Fruit fly (Drosophila melanogaster): Measurements from ENCODE around the gene wkd.

wkd gene

DNA sequence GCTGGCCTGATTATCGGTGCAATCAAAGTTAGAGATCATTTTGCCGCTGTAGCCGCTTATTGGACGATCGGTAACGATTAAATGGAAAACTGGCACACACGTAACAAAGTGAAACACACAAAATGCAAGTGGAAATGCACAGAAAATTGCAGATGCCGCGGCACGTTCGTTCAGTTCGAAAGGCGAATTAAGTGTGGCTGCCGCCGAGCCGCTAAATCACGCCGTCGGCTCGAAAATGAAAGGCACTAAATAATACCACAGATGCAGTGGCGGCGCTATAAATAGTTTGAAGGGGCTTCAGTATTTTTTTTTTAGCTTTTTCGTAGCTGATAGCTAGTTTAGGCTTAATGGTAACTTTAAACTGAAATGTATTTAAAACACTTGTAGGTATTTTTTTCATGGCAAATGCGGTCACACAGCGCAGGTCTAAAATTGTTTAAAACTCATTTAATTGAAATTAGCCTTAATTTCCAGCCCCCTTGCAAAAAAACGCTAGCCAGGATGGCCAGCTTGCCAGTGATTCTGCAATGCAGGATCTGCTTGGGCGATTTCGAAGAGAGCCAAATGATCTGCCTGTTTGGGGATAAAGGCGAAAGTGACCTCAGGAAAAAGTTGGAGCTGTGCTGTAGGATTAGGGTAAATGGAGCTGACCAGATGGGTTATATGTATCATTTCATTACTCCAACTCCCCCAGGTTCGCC lies 38.5 kb downstream of the wkd start, which contains the start of the genes Jupiter and CG14710 (continued):
- TF ChIP-seq CG9797 (GFP tag; optimal IDR thresholded peaks at IDR 0.05) (peak; percentile 100), CG18764 (GFP tag; optimal IDR thresholded peaks at IDR 0.05) (peak; percentile 75), Stat92E (GFP tag; optimal IDR thresholded peaks at IDR 0.05) (peak in 1 of 3 experiments; percentile 47), Dbx (GFP tag; IDR thresholded peaks at IDR 0.05) (peak; percentile 82), CG17612 (GFP tag; IDR thresholded peaks at IDR 0.05) (no peak), CG12236 (GFP tag; optimal IDR thresholded peaks at IDR 0.05) (peak; percentile 31), chm (GFP tag; IDR thresholded peaks at IDR 0.05) (peak; percentile 68), crol (GFP tag; IDR thresholded peaks at IDR 0.05) (no peak), Eip74EF (GFP tag; optimal IDR thresholded peaks at IDR 0.05) (no peak), prd (optimal IDR thresholded peaks at IDR 0.05) (no peak), prd (GFP tag; IDR thresholded peaks at IDR 0.05) (peak; percentile 84), zen2 (GFP tag; IDR thresholded peaks at IDR 0.05; ENCODE audit: partially characterized antibody) (no peak), Rx (GFP tag; IDR thresholded peaks at IDR 0.05) (peak; percentile 38; the same call in 1 of the 2 replicates), sisA (GFP tag; IDR thresholded peaks at IDR 0.05) (peak; percentile 72), cwo (GFP tag; optimal IDR thresholded peaks at IDR 0.05) (no peak), CG5180 (GFP tag; optimal IDR thresholded peaks at IDR 0.05) (no peak), tio (GFP tag; optimal IDR thresholded peaks at IDR 0.05) (no peak), sob (GFP tag; IDR thresholded peaks at IDR 0.05) (peak; percentile 78), ssp (GFP tag; IDR thresholded peaks at IDR 0.05) (peak; percentile 73), HLH54F (GFP tag; optimal IDR thresholded peaks at IDR 0.05) (peak; percentile 83), repo (GFP tag; optimal IDR thresholded peaks at IDR 0.05) (peak; percentile 62), Nf-YA (GFP tag; IDR thresholded peaks at IDR 0.05) (no peak), dati (GFP tag; IDR thresholded peaks at IDR 0.05) (no peak), eve (GFP tag; optimal IDR thresholded peaks at IDR 0.05) (no peak), CG9215 (GFP tag; IDR thresholded peaks at IDR 0.05) (peak; percentile 63), bbx (GFP tag; IDR thresholded peaks at IDR 0.05; ENCODE audit: partially characterized antibody) (0 out of 2 replicates have a peak, but pooled peaks have one; percentile 17), CrebB (tag; optimal IDR thresholded peaks at IDR 0.05) (peak; percentile 50), CG8359 (GFP tag; optimal IDR thresholded peaks at IDR 0.05; ENCODE audit: borderline replicate concordance) (no peak), sna (GFP tag; IDR thresholded peaks at IDR 0.05; ENCODE audit: partially characterized antibody) (no peak), CG17568 (GFP tag; optimal IDR thresholded peaks at IDR 0.05) (no peak), tin (GFP tag; optimal IDR thresholded peaks at IDR 0.05) (peak; percentile 79), ara (GFP tag; IDR thresholded peaks at IDR 0.05) (no peak), fd102C (GFP tag; optimal IDR thresholded peaks at IDR 0.05) (no peak), ro (GFP tag; IDR thresholded peaks at IDR 0.05) (no peak), CG4820 (GFP tag; optimal IDR thresholded peaks at IDR 0.05) (peak; percentile 58), CHES-1-like (GFP tag; optimal IDR thresholded peaks at IDR 0.05) (peak; percentile 90), stwl (tag; optimal IDR thresholded peaks at IDR 0.05) (peak; percentile 82), cad (GFP tag; optimal IDR thresholded peaks at IDR 0.05) (no peak), ac (GFP tag; optimal IDR thresholded peaks at IDR 0.05) (no peak), CG9932 (GFP tag; IDR thresholded peaks at IDR 0.05) (peak; percentile 93), NC2α (GFP tag; optimal IDR thresholded peaks at IDR 0.05) (peak; percentile 65), CG2129 (GFP tag; IDR thresholded peaks at IDR 0.05; ENCODE audit: partially characterized antibody) (no peak), CG17385 (GFP tag; optimal IDR thresholded peaks at IDR 0.05) (no peak), CG4360 (GFP tag; IDR thresholded peaks at IDR 0.05) (no peak), Scr (GFP tag; IDR thresholded peaks at IDR 0.05; ENCODE audit: partially characterized antibody) (no peak; the same call in 1 of the 2 replicates), gcm (GFP tag; optimal IDR thresholded peaks at IDR 0.05) (no peak), al (GFP tag; IDR thresholded peaks at IDR 0.05) (peak; percentile 50; the same call in 1 of the 2 replicates), CG7987 (GFP tag; optimal IDR thresholded peaks at IDR 0.05) (no peak), HLH3B (GFP tag; IDR thresholded peaks at IDR 0.05) (peak; percentile 77)

Measured in whole organism, embryonic.